Fruit fly (Drosophila melanogaster) whole organism, prepupa: ENCODE results near the gene CG11892.

Source experiments
- CG10631 ChIP-seq: fragments of 200-800 bp; sonication (Bioruptor generic); optimal IDR thresholded peaks from 2 replicates; lab custom pipeline; 2016; ENCODE audit warnings: missing biosample characterization, missing genetic modification characterization
- CG11294 ChIP-seq: fragments of 200-800 bp; sonication (Bioruptor generic); IDR thresholded peaks from 2 replicates; pipeline ENCODE4 v1.3.6; 2022; ENCODE audit warnings: missing biosample characterization, missing genetic modification characterization
- CG11902 ChIP-seq: fragments of 200-800 bp; sonication (Bioruptor generic); optimal IDR thresholded peaks from 3 replicates; lab custom pipeline; 2016; ENCODE audit warnings: missing biosample characterization, missing genetic modification characterization
- CG15336 ChIP-seq: fragments of 200-800 bp; sonication (Bioruptor generic); IDR thresholded peaks from 2 replicates; pipeline ENCODE4 v1.3.6; 2022; ENCODE audit warnings: missing biosample characterization, missing genetic modification characterization
- CG1621 ChIP-seq: fragments of 200-800 bp; sonication (Bioruptor generic); optimal IDR thresholded peaks from 3 replicates; lab custom pipeline; 2018; ENCODE audit warnings: missing biosample characterization, mild to moderate bottlenecking, missing genetic modification characterization
- CG16779 ChIP-seq: fragments of 200-800 bp; sonication (Bioruptor generic); optimal IDR thresholded peaks from 3 replicates; lab custom pipeline; 2017; ENCODE audit warnings: missing biosample characterization, mild to moderate bottlenecking, missing genetic modification characterization
- CG3032 ChIP-seq: fragments of 200-800 bp; optimal IDR thresholded peaks from 2 replicates; lab custom pipeline; 2019; ENCODE audit warnings: missing biosample characterization, mild to moderate bottlenecking, missing genetic modification characterization, moderate library complexity
- CG32006 ChIP-seq: fragments of 200-800 bp; sonication (Bioruptor generic); optimal IDR thresholded peaks from 3 replicates; lab custom pipeline; 2017; ENCODE audit warnings: missing biosample characterization, mild to moderate bottlenecking, missing genetic modification characterization
- CG6792 ChIP-seq: fragments of 200-800 bp; sonication (Bioruptor generic); optimal IDR thresholded peaks from 3 replicates; lab custom pipeline; 2016; ENCODE audit warnings: missing biosample characterization, missing genetic modification characterization
- CG7368 ChIP-seq: fragments of 200-800 bp; sonication (Bioruptor generic); optimal IDR thresholded peaks from 3 replicates; lab custom pipeline; 2016; ENCODE audit warnings: missing biosample characterization, missing genetic modification characterization
- CG8632 ChIP-seq: fragments of 200-800 bp; sonication (Bioruptor generic); optimal IDR thresholded peaks from 3 replicates; lab custom pipeline; 2016; ENCODE audit warnings: missing biosample characterization, missing genetic modification characterization
- Eip78C ChIP-seq: fragments of 200-800 bp; sonication (Bioruptor generic); peaks from one replicate; lab custom pipeline; 2016; ENCODE audit warnings: missing biosample characterization, missing genetic modification characterization
- Ets96B ChIP-seq: fragments of 200-800 bp; optimal IDR thresholded peaks from 2 replicates; lab custom pipeline; 2019; ENCODE audit warnings: missing biosample characterization, mild to moderate bottlenecking, missing genetic modification characterization, moderate library complexity
- Gug ChIP-seq: fragments of 200-800 bp; sonication (Bioruptor generic); IDR thresholded peaks from 2 replicates; pipeline ENCODE4 v1.3.6; 2022; ENCODE audit warnings: missing biosample characterization, missing genetic modification characterization
- Hr38 ChIP-seq: sonication (Bioruptor generic); optimal IDR thresholded peaks from 2 replicates; lab custom pipeline; 2016; ENCODE audit warnings: missing biosample characterization, missing genetic modification characterization
- Hr39 ChIP-seq: fragments of 200-800 bp; sonication (Bioruptor generic); optimal IDR thresholded peaks from 2 replicates; lab custom pipeline; 2016; ENCODE audit warnings: missing biosample characterization, missing genetic modification characterization
- Hr4 ChIP-seq: fragments of 200-800 bp; sonication (Bioruptor generic); optimal IDR thresholded peaks from 3 replicates; lab custom pipeline; 2016; ENCODE audit warnings: missing biosample characterization, missing genetic modification characterization
- Met ChIP-seq: fragments of 200-800 bp; sonication (Bioruptor generic); optimal IDR thresholded peaks from 3 replicates; lab custom pipeline; 2016; ENCODE audit warnings: missing biosample characterization, missing genetic modification characterization
- OdsH ChIP-seq: fragments of 200-800 bp; sonication (Bioruptor generic); optimal IDR thresholded peaks from 3 replicates; lab custom pipeline; 2016; ENCODE audit warnings: missing biosample characterization, missing genetic modification characterization
- Sox102F ChIP-seq: fragments of 200-800 bp; sonication (Bioruptor generic); optimal IDR thresholded peaks from 2 replicates; lab custom pipeline; 2016; ENCODE audit warnings: missing biosample characterization, mild to moderate bottlenecking, missing genetic modification characterization
- Sox14 ChIP-seq: fragments of 200-800 bp; sonication (Bioruptor generic); optimal IDR thresholded peaks from 3 replicates; lab custom pipeline; 2016; ENCODE audit warnings: missing biosample characterization, missing genetic modification characterization
- Sox15 ChIP-seq: fragments of 200-800 bp; sonication (Bioruptor generic); optimal IDR thresholded peaks from 3 replicates; lab custom pipeline; 2016; ENCODE audit warnings: missing biosample characterization, missing genetic modification characterization
- achi ChIP-seq: fragments of 200-800 bp; sonication (Bioruptor generic); optimal IDR thresholded peaks from 3 replicates; lab custom pipeline; 2016; ENCODE audit warnings: missing biosample characterization, missing genetic modification characterization
- cyc ChIP-seq: fragments of 200-800 bp; sonication (Bioruptor generic); optimal IDR thresholded peaks from 3 replicates; lab custom pipeline; 2016; ENCODE audit warnings: missing biosample characterization, missing genetic modification characterization
- dac ChIP-seq: fragments of 200-800 bp; sonication (Bioruptor generic); optimal IDR thresholded peaks from 2 replicates; lab custom pipeline; 2017; ENCODE audit warnings: missing biosample characterization, mild to moderate bottlenecking, missing genetic modification characterization
- dsx ChIP-seq: fragments of 200-800 bp; optimal IDR thresholded peaks from 3 replicates; lab custom pipeline; 2019; ENCODE audit warnings: missing biosample characterization, mild to moderate bottlenecking, missing genetic modification characterization, moderate library complexity; ENCODE audit not compliant: poor library complexity, severe bottlenecking
- eg ChIP-seq: fragments of 200-800 bp; sonication (Bioruptor generic); IDR thresholded peaks from 3 replicates; pipeline ENCODE4 v1.3.6; 2022; ENCODE audit warnings: missing biosample characterization, missing genetic modification characterization
- fkh ChIP-seq: fragments of 200-800 bp; sonication (Bioruptor generic); optimal IDR thresholded peaks from 3 replicates; lab custom pipeline; 2017; ENCODE audit warnings: missing biosample characterization, mild to moderate bottlenecking, missing genetic modification characterization, moderate library complexity
- net ChIP-seq: fragments of 200-800 bp; sonication (Bioruptor generic); optimal IDR thresholded peaks from 3 replicates; lab custom pipeline; 2016; ENCODE audit warnings: missing biosample characterization, missing genetic modification characterization
- salr ChIP-seq, 2 experiments: fragments of 200-800 bp; sonication (Bioruptor generic); optimal IDR thresholded peaks; 3 replicates each; lab custom pipeline; 2016 to 2018; ENCODE audit warnings: missing biosample characterization in 2 of 2, missing genetic modification characterization in 2 of 2, mild to moderate bottlenecking in 1 of 2
- spab ChIP-seq: fragments of 200-800 bp; sonication (Bioruptor generic); optimal IDR thresholded peaks from 2 replicates; lab custom pipeline; 2017; ENCODE audit warnings: missing biosample characterization, mild to moderate bottlenecking, missing genetic modification characterization, missing genetic modification reagents
- ss ChIP-seq, 2 experiments: fragments of 200-800 bp; sonication (Bioruptor generic); optimal IDR thresholded peaks; 2 replicates in 1 of 2; 3 replicates in 1 of 2; lab custom pipeline; 2017 to 2018; ENCODE audit warnings: mild to moderate bottlenecking in 2 of 2, missing biosample characterization in 2 of 2, missing genetic modification characterization in 2 of 2, moderate library complexity in 1 of 2
- svp ChIP-seq: fragments of 200-800 bp; sonication (Bioruptor generic); peaks from one replicate; lab custom pipeline; 2016; ENCODE audit warnings: missing biosample characterization, missing genetic modification characterization
- vri ChIP-seq: fragments of 200-800 bp; sonication (Bioruptor generic); optimal IDR thresholded peaks from 3 replicates; lab custom pipeline; 2016; ENCODE audit warnings: missing biosample characterization, mild to moderate bottlenecking, missing genetic modification characterization

CG11892 gene

dm6 chr3R:25232271-25232989 lies 48.9 kb upstream of the CG11892 start, which contains the start of gene Cad96Cb (continued):
- TF ChIP-seq Hr38 (peak; percentile 12), cyc (GFP tag; lab: Kevin White, UChicago) (peak; percentile 93), CG10631 (peak; percentile 88), Hr4 (GFP tag; lab: Kevin White, UChicago) (peak; percentile 96), fkh (GFP tag; lab: Kevin White, UChicago) (no peak), spab (peak; percentile 93), CG15336 (GFP tag; lab: Robert Waterston, UW) (peak; percentile 90), CG16779 (tag; lab: Kevin White, UChicago) (peak; percentile 92), salr (GFP tag; optimal IDR thresholded peaks at IDR 0.05; lab: Kevin White, UChicago) (peak; percentile 57 to 98), Ets96B (tag; lab: Kevin White, UChicago) (peak; percentile 83), dac (GFP tag; lab: Kevin White, UChicago) (peak; percentile 91), Hr39 (peak; percentile 92), achi (GFP tag; lab: Kevin White, UChicago) (peak; percentile 93), Sox15 (GFP tag; lab: Kevin White, UChicago) (peak; percentile 84), Sox102F (GFP tag; lab: Kevin White, UChicago) (peak; percentile 92), CG7368 (GFP tag; lab: Kevin White, UChicago) (peak; percentile 80), CG11902 (GFP tag; lab: Kevin White, UChicago) (peak; percentile 85), eg (peak; percentile 80; the same call in 2 of the 3 replicates), CG32006 (GFP tag; lab: Kevin White, UChicago) (peak; percentile 98), Sox14 (GFP tag; lab: Kevin White, UChicago) (peak; percentile 94), OdsH (GFP tag; lab: Kevin White, UChicago) (peak; percentile 93)

- TF ChIP-seq CG1621 (tag; lab: Kevin White, UChicago) (peak; percentile 45), CG11902 (GFP tag; lab: Kevin White, UChicago) (no peak)
Observed at dm6 chr3R:25235362-25235761, 46.0 kb upstream of the CG11892 start, which contains the start of gene Sil1. Gene Sil1, minus strand, starts transcription at chr3R:25235529.

dm6 chr3R:25236121-25236520 lies 45.2 kb upstream of the CG11892 start:
- TF ChIP-seq CG8632: no peak
- TF ChIP-seq fkh (GFP tag; lab: Kevin White, UChicago): peak; percentile 56
- peak; percentile 16 for TF ChIP-seq Eip78C (GFP tag; lab: Kevin White, UChicago)
- no peak for TF ChIP-seq svp (GFP tag; lab: Kevin White, UChicago)
- no peak for TF ChIP-seq CG32006 (GFP tag; lab: Kevin White, UChicago)
- TF ChIP-seq Met (GFP tag; lab: Kevin White, UChicago): no peak
- TF ChIP-seq achi (GFP tag; lab: Kevin White, UChicago): no peak

dm6 chr3R:25237314-25237713 lies 44.0 kb upstream of the CG11892 start, which contains the start of gene Jhbp7:
Gene Jhbp7, plus strand, starts transcription at chr3R:25237614.
- TF ChIP-seq CG32006 (GFP tag; lab: Kevin White, UChicago) (no peak), CG3032 (tag; lab: Kevin White, UChicago) (no peak), vri (no peak), Gug (no peak), CG6792 (GFP tag; lab: Kevin White, UChicago) (no peak), Sox14 (GFP tag; lab: Kevin White, UChicago) (no peak), Hr38 (no peak), ss (GFP tag; optimal IDR thresholded peaks at IDR 0.05; lab: Kevin White, UChicago) (peak in 1 of 2 experiments; percentile 0), CG10631 (no peak), CG11294 (GFP tag; lab: Robert Waterston, UW) (no peak), net (no peak), dsx (GFP tag; lab: Kevin White, UChicago) (peak; percentile 8), fkh (GFP tag; lab: Kevin White, UChicago) (no peak)
